Fruit fly (Drosophila melanogaster): Measurements from ENCODE around the gene PGRP-LA.

Gene PGRP-LA

dm6 chr3L:9364131-9364530 is 30.0 kb downstream of the PGRP-LA start, which contains the start of gene mRRF1:
Gene mRRF1, plus strand, starts transcription at chr3L:9364350.
- no peak for TF ChIP-seq CG7101 (tag; optimal IDR thresholded peaks at IDR 0.05)
- no peak for TF ChIP-seq CG5204 (GFP tag; optimal IDR thresholded peaks at IDR 0.05)
- no peak for TF ChIP-seq ovo (GFP tag; optimal IDR thresholded peaks at IDR 0.05)
- TF ChIP-seq pad (GFP tag; optimal IDR thresholded peaks at IDR 0.05), result no peak
- TF ChIP-seq bab1 (GFP tag; optimal IDR thresholded peaks at IDR 0.05), result peak; percentile 7
- no peak for TF ChIP-seq toe (GFP tag; optimal IDR thresholded peaks at IDR 0.05)
- TF ChIP-seq CG14711 (tag; optimal IDR thresholded peaks at IDR 0.05), result no peak
- TF ChIP-seq CG7045 (GFP tag; optimal IDR thresholded peaks at IDR 0.05), result no peak
- TF ChIP-seq Crg-1 (GFP tag; optimal IDR thresholded peaks at IDR 0.05), result no peak
- no peak for TF ChIP-seq cic (GFP tag; optimal IDR thresholded peaks at IDR 0.05)
- TF ChIP-seq tj (GFP tag; optimal IDR thresholded peaks at IDR 0.05), result peak; percentile 38
- TF ChIP-seq kay (GFP tag; ENCODE audit: borderline replicate concordance), result peak; percentile 27

dm6 chr3L:9366850-9367430 is 32.8 kb downstream of the PGRP-LA start, which contains the start of the genes Klp67A and CG4452:
Gene Klp67A, minus strand, starts transcription at chr3L:9367046.
Gene CG4452, plus strand, starts transcription at chr3L:9367377.
- TF ChIP-seq CG1620 (GFP tag; optimal IDR thresholded peaks at IDR 0.05) (peak; percentile 56), CG12768 (GFP tag; optimal IDR thresholded peaks at IDR 0.05) (peak; percentile 27), CG11617 (GFP tag; optimal IDR thresholded peaks at IDR 0.05) (peak; percentile 64), Crg-1 (GFP tag; optimal IDR thresholded peaks at IDR 0.05) (no peak), kay (GFP tag; ENCODE audit: borderline replicate concordance) (peak; percentile 17), ovo (GFP tag; optimal IDR thresholded peaks at IDR 0.05) (peak; percentile 39), CG5204 (GFP tag; optimal IDR thresholded peaks at IDR 0.05) (no peak), cnc (optimal IDR thresholded peaks at IDR 0.05) (no peak), Hr96 (GFP tag; optimal IDR thresholded peaks at IDR 0.05) (no peak), CG14711 (tag; optimal IDR thresholded peaks at IDR 0.05) (peak; percentile 76), bab1 (GFP tag; optimal IDR thresholded peaks at IDR 0.05) (no peak), CG7101 (tag; optimal IDR thresholded peaks at IDR 0.05) (peak; percentile 13), tj (GFP tag; optimal IDR thresholded peaks at IDR 0.05) (no peak), Clk (GFP tag; optimal IDR thresholded peaks at IDR 0.05) (no peak), pad (GFP tag; optimal IDR thresholded peaks at IDR 0.05) (peak; percentile 30), toe (GFP tag; optimal IDR thresholded peaks at IDR 0.05) (no peak), CG33017 (tag; optimal IDR thresholded peaks at IDR 0.05) (peak; percentile 13), Mnt (GFP tag; optimal IDR thresholded peaks at IDR 0.05) (peak; percentile 36), CG7045 (GFP tag; optimal IDR thresholded peaks at IDR 0.05) (no peak), cic (GFP tag; optimal IDR thresholded peaks at IDR 0.05) (no peak)

dm6 chr3L:9367431-9367867 is 33.3 kb downstream of the PGRP-LA start:
- TF ChIP-seq toe (GFP tag; optimal IDR thresholded peaks at IDR 0.05) (no peak), Clk (GFP tag; optimal IDR thresholded peaks at IDR 0.05) (no peak), pad (GFP tag; optimal IDR thresholded peaks at IDR 0.05) (no peak), Hr96 (GFP tag; optimal IDR thresholded peaks at IDR 0.05) (no peak), CG33017 (tag; optimal IDR thresholded peaks at IDR 0.05) (no peak), kay (GFP tag; ENCODE audit: borderline replicate concordance) (peak; percentile 85), bab1 (GFP tag; optimal IDR thresholded peaks at IDR 0.05) (peak; percentile 13), Mnt (GFP tag; optimal IDR thresholded peaks at IDR 0.05) (no peak), CG11617 (GFP tag; optimal IDR thresholded peaks at IDR 0.05) (peak; percentile 60), CG12768 (GFP tag; optimal IDR thresholded peaks at IDR 0.05) (peak; percentile 16), tj (GFP tag; optimal IDR thresholded peaks at IDR 0.05) (peak; percentile 100), CG7101 (tag; optimal IDR thresholded peaks at IDR 0.05) (no peak), CG14711 (tag; optimal IDR thresholded peaks at IDR 0.05) (no peak), Crg-1 (GFP tag; optimal IDR thresholded peaks at IDR 0.05) (no peak), cic (GFP tag; optimal IDR thresholded peaks at IDR 0.05) (peak; percentile 67), CG7045 (GFP tag; optimal IDR thresholded peaks at IDR 0.05) (no peak), cnc (optimal IDR thresholded peaks at IDR 0.05) (no peak), CG5204 (GFP tag; optimal IDR thresholded peaks at IDR 0.05) (no peak), CG1620 (GFP tag; optimal IDR thresholded peaks at IDR 0.05) (no peak), ovo (GFP tag; optimal IDR thresholded peaks at IDR 0.05) (no peak)

DNA sequence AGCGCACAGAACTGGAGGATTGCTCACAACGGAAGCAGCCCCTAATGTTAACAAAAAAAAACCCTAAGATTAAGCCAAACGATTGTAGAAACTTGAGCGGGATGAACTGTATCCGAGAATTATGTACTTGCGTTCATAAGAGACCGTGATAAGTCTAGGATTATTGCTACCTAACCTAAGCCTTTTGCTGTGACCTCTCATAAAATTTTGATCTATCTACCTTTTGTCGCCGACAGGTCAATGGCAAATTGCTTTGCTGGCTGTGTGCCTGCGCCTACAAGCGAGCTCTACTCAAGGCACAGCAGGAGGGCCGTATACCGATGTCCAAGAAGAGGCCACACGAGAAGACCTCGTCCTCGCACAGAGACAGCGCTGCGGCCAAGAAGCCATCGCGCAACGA is 34.5 kb downstream of the PGRP-LA start:
- TF ChIP-seq cnc (optimal IDR thresholded peaks at IDR 0.05) (no peak), pad (GFP tag; optimal IDR thresholded peaks at IDR 0.05) (no peak), CG11617 (GFP tag; optimal IDR thresholded peaks at IDR 0.05) (no peak), tj (GFP tag; optimal IDR thresholded peaks at IDR 0.05) (no peak), CG5204 (GFP tag; optimal IDR thresholded peaks at IDR 0.05) (no peak), Crg-1 (GFP tag; optimal IDR thresholded peaks at IDR 0.05) (no peak), Mnt (GFP tag; optimal IDR thresholded peaks at IDR 0.05) (no peak), bab1 (GFP tag; optimal IDR thresholded peaks at IDR 0.05) (no peak), CG7045 (GFP tag; optimal IDR thresholded peaks at IDR 0.05) (no peak), cic (GFP tag; optimal IDR thresholded peaks at IDR 0.05) (no peak)

- TF ChIP-seq pad (GFP tag; optimal IDR thresholded peaks at IDR 0.05) (peak; percentile 18), CG33017 (tag; optimal IDR thresholded peaks at IDR 0.05) (no peak), tj (GFP tag; optimal IDR thresholded peaks at IDR 0.05) (peak; percentile 88), kay (GFP tag; ENCODE audit: borderline replicate concordance) (peak; percentile 88), CG7101 (tag; optimal IDR thresholded peaks at IDR 0.05) (peak; percentile 61), Crg-1 (GFP tag; optimal IDR thresholded peaks at IDR 0.05) (peak; percentile 12), CG1620 (GFP tag; optimal IDR thresholded peaks at IDR 0.05) (no peak), CG14711 (tag; optimal IDR thresholded peaks at IDR 0.05) (peak; percentile 49), bab1 (GFP tag; optimal IDR thresholded peaks at IDR 0.05) (peak; percentile 56), toe (GFP tag; optimal IDR thresholded peaks at IDR 0.05) (no peak), CG11617 (GFP tag; optimal IDR thresholded peaks at IDR 0.05) (peak; percentile 48), cic (GFP tag; optimal IDR thresholded peaks at IDR 0.05) (no peak), Clk (GFP tag; optimal IDR thresholded peaks at IDR 0.05) (peak; percentile 22), Mnt (GFP tag; optimal IDR thresholded peaks at IDR 0.05) (peak; percentile 40)
These were observed 36.8 kb downstream of the PGRP-LA start, which contains the start of gene Fdx1 for dm6 chr3L:9370907-9371365. Gene Fdx1, minus strand, starts transcription at chr3L:9371238.

Data from whole organism, adult.